Worm (Caenorhabditis elegans): ENCODE data around the gene gcl-1.
A peak's percentile ranks its signal among the peaks of the same experiment; 100 is the strongest.

gcl-1 gene

ce11 chrIV:13396375-13396774 lies 16.3 kb downstream of the gcl-1 start:
- TF ChIP-seq lin-13 (GFP tag; optimal IDR thresholded peaks at IDR 0.05): no peak
- peak; percentile 66 for TF ChIP-seq crh-2 (tag; optimal IDR thresholded peaks at IDR 0.05)
- TF ChIP-seq skn-1 (tag; optimal IDR thresholded peaks at IDR 0.05): peak; percentile 54
- TF ChIP-seq lsy-2 (tag; optimal IDR thresholded peaks at IDR 0.05): peak in 1 of 2 experiments; percentile 18
- no peak for TF ChIP-seq nhr-23 (tag; optimal IDR thresholded peaks at IDR 0.05)
- TF ChIP-seq F13H6.1 (tag; optimal IDR thresholded peaks at IDR 0.05): peak; percentile 17
- peak; percentile 2 for TF ChIP-seq nhr-21 (tag; optimal IDR thresholded peaks at IDR 0.05)
- peak; percentile 35 for TF ChIP-seq fos-1 (tag; optimal IDR thresholded peaks at IDR 0.05)
- TF ChIP-seq sma-3 (GFP tag; optimal IDR thresholded peaks at IDR 0.05): peak; percentile 20
- TF ChIP-seq sma-9 (GFP tag; optimal IDR thresholded peaks at IDR 0.05): peak; percentile 63
- TF ChIP-seq sma-9 (tag; optimal IDR thresholded peaks at IDR 0.05): no peak
- peak; percentile 73 for TF ChIP-seq nhr-129 (tag; optimal IDR thresholded peaks at IDR 0.05)
- TF ChIP-seq mab-5 (tag; optimal IDR thresholded peaks at IDR 0.05): no peak

ce11 chrIV:13395255-13395654 lies 17.4 kb downstream of the gcl-1 start:
- TF ChIP-seq nhr-21 (tag; optimal IDR thresholded peaks at IDR 0.05): peak; percentile 93
- TF ChIP-seq snpc-4 (tag; optimal IDR thresholded peaks at IDR 0.05): peak; percentile 31
- peak; percentile 81 for TF ChIP-seq fos-1 (tag; optimal IDR thresholded peaks at IDR 0.05)
- no peak for TF ChIP-seq mab-5 (tag; optimal IDR thresholded peaks at IDR 0.05)
- TF ChIP-seq ceh-82 (tag; optimal IDR thresholded peaks at IDR 0.05): no peak
- no peak for TF ChIP-seq ama-1 (optimal IDR thresholded peaks at IDR 0.05)
- no peak for TF ChIP-seq nhr-23 (tag; optimal IDR thresholded peaks at IDR 0.05)
- no peak for TF ChIP-seq nhr-12 (tag; optimal IDR thresholded peaks at IDR 0.05)
- TF ChIP-seq egl-27 (tag; optimal IDR thresholded peaks at IDR 0.05): peak; percentile 94
- TF ChIP-seq gmeb-1 (tag; optimal IDR thresholded peaks at IDR 0.05): peak; percentile 69
- peak; percentile 89 for TF ChIP-seq crh-2 (tag; optimal IDR thresholded peaks at IDR 0.05)
- no peak for TF ChIP-seq ztf-4 (tag; optimal IDR thresholded peaks at IDR 0.05)
- no peak for TF ChIP-seq peb-1 (tag; optimal IDR thresholded peaks at IDR 0.05)
- no peak for TF ChIP-seq skn-1 (tag; optimal IDR thresholded peaks at IDR 0.05)
- TF ChIP-seq unc-39 (tag; optimal IDR thresholded peaks at IDR 0.05): no peak
- TF ChIP-seq aly-2 (tag; optimal IDR thresholded peaks at IDR 0.05): no peak
- no peak for TF ChIP-seq ZK546.5 (tag; optimal IDR thresholded peaks at IDR 0.05)
- TF ChIP-seq ztf-11 (tag; optimal IDR thresholded peaks at IDR 0.05): no peak
- TF ChIP-seq sma-3 (GFP tag; optimal IDR thresholded peaks at IDR 0.05): peak; percentile 97
- TF ChIP-seq nhr-25 (tag; optimal IDR thresholded peaks at IDR 0.05): peak; percentile 91
- TF ChIP-seq alr-1 (tag; optimal IDR thresholded peaks at IDR 0.05): no peak
- TF ChIP-seq lin-11 (tag; optimal IDR thresholded peaks at IDR 0.05): peak; percentile 70
- TF ChIP-seq lin-13 (GFP tag; optimal IDR thresholded peaks at IDR 0.05): peak; percentile 76
- TF ChIP-seq nhr-11 (tag; optimal IDR thresholded peaks at IDR 0.05): no peak
- no peak for TF ChIP-seq lin-39 (tag; optimal IDR thresholded peaks at IDR 0.05)
- no peak for TF ChIP-seq ztf-1 (GFP tag; conservative IDR thresholded peaks at IDR 0.05)
- no peak for TF ChIP-seq nhr-77 (tag; optimal IDR thresholded peaks at IDR 0.05)
- no peak for TF ChIP-seq nhr-237 (tag; optimal IDR thresholded peaks at IDR 0.05)
- no peak for TF ChIP-seq elt-3 (tag; optimal IDR thresholded peaks at IDR 0.05)
- peak; percentile 99 for TF ChIP-seq sma-9 (GFP tag; optimal IDR thresholded peaks at IDR 0.05)
- TF ChIP-seq sma-9 (tag; optimal IDR thresholded peaks at IDR 0.05): peak; percentile 33
- peak; percentile 87 for TF ChIP-seq C34F6.9 (tag; optimal IDR thresholded peaks at IDR 0.05)
- no peak for TF ChIP-seq mbf-1 (tag; optimal IDR thresholded peaks at IDR 0.05)
- peak; percentile 73 to 91 for TF ChIP-seq mdl-1 (tag; optimal IDR thresholded peaks at IDR 0.05)
- peak in 1 of 2 experiments; percentile 85 for TF ChIP-seq lsy-2 (tag; optimal IDR thresholded peaks at IDR 0.05)
- peak; percentile 91 for TF ChIP-seq F13H6.1 (tag; optimal IDR thresholded peaks at IDR 0.05)
- TF ChIP-seq nhr-129 (tag; optimal IDR thresholded peaks at IDR 0.05): peak; percentile 100
- TF ChIP-seq nhr-6 (tag; optimal IDR thresholded peaks at IDR 0.05): peak; percentile 31
- TF ChIP-seq dmd-4 (tag; optimal IDR thresholded peaks at IDR 0.05): no peak
- TF ChIP-seq elt-1 (tag; optimal IDR thresholded peaks at IDR 0.05): no peak
- no peak for TF ChIP-seq nhr-10 (tag; optimal IDR thresholded peaks at IDR 0.05)
- peak; percentile 85 for TF ChIP-seq Y55F3AM.14 (GFP tag; optimal IDR thresholded peaks at IDR 0.05)
- TF ChIP-seq zag-1 (tag; optimal IDR thresholded peaks at IDR 0.05): peak; percentile 69
- TF ChIP-seq unc-55 (GFP tag; optimal IDR thresholded peaks at IDR 0.05): peak; percentile 86
- TF ChIP-seq blmp-1 (tag; optimal IDR thresholded peaks at IDR 0.05; ENCODE audit: insufficient read depth): peak; percentile 60
- peak; percentile 83 for TF ChIP-seq sem-4 (tag; optimal IDR thresholded peaks at IDR 0.05)
- no peak for TF ChIP-seq unc-62 (GFP tag; optimal IDR thresholded peaks at IDR 0.05)
- TF ChIP-seq R02D3.7 (tag; optimal IDR thresholded peaks at IDR 0.05): no peak
- peak; percentile 9 for TF ChIP-seq ceh-16 (tag; optimal IDR thresholded peaks at IDR 0.05)
